Fruit fly (Drosophila melanogaster): Measurements from ENCODE around the gene CG34404.

The CG34404 gene

dm6 chr3R:15342926-15343685 is 24.4 kb downstream of the CG34404 start, which contains the start of gene Nagk (continued):
- TF ChIP-seq Neu2 (GFP tag; optimal IDR thresholded peaks at IDR 0.05; ENCODE audit: borderline replicate concordance) = no peak
- peak; percentile 34 for TF ChIP-seq CG17359 (tag; optimal IDR thresholded peaks at IDR 0.05)
- no peak for TF ChIP-seq CG12236 (GFP tag; optimal IDR thresholded peaks at IDR 0.05)
- TF ChIP-seq CG3407 (GFP tag; optimal IDR thresholded peaks at IDR 0.05) = peak; percentile 32
- TF ChIP-seq CG2129 (GFP tag; IDR thresholded peaks at IDR 0.05; ENCODE audit: partially characterized antibody) = no peak
- peak; percentile 19; the same call in 1 of the 3 replicates for TF ChIP-seq CG34422 (GFP tag; IDR thresholded peaks at IDR 0.05)
- no peak for TF ChIP-seq ara (GFP tag; IDR thresholded peaks at IDR 0.05)
- TF ChIP-seq CHES-1-like (GFP tag; optimal IDR thresholded peaks at IDR 0.05) = peak; percentile 38
- TF ChIP-seq Dll (GFP tag; IDR thresholded peaks at IDR 0.05; ENCODE audit: partially characterized antibody) = no peak
- TF ChIP-seq CG6689 (GFP tag; IDR thresholded peaks at IDR 0.05) = peak; percentile 45; the same call in 1 of the 2 replicates
- TF ChIP-seq Scr (GFP tag; IDR thresholded peaks at IDR 0.05; ENCODE audit: partially characterized antibody) = no peak
- TF ChIP-seq luna (GFP tag; optimal IDR thresholded peaks at IDR 0.05) = no peak
- peak; percentile 68 for TF ChIP-seq Hmr (GFP tag; optimal IDR thresholded peaks at IDR 0.05)
- TF ChIP-seq HLH3B (GFP tag; IDR thresholded peaks at IDR 0.05) = peak; percentile 39
- no peak for TF ChIP-seq fd102C (GFP tag; optimal IDR thresholded peaks at IDR 0.05)
- TF ChIP-seq unc-4 (GFP tag; IDR thresholded peaks at IDR 0.05; ENCODE audit: partially characterized antibody) = no peak
- TF ChIP-seq eve (GFP tag; optimal IDR thresholded peaks at IDR 0.05) = no peak
- no peak for TF ChIP-seq CG4360 (GFP tag; IDR thresholded peaks at IDR 0.05)
- TF ChIP-seq oc (tag; optimal IDR thresholded peaks at IDR 0.05) = no peak
- TF ChIP-seq otp (GFP tag; IDR thresholded peaks at IDR 0.05) = no peak
- TF ChIP-seq CG11456 (GFP tag; IDR thresholded peaks at IDR 0.05) = peak; percentile 61; the same call in 2 of the 3 replicates
- peak; percentile 92 for TF ChIP-seq gcm (GFP tag; optimal IDR thresholded peaks at IDR 0.05)
- TF ChIP-seq CG7372 (GFP tag; IDR thresholded peaks at IDR 0.05) = no peak
- TF ChIP-seq hbn (GFP tag; IDR thresholded peaks at IDR 0.05; ENCODE audit: partially characterized antibody) = no peak
- TF ChIP-seq CG10431 (GFP tag; optimal IDR thresholded peaks at IDR 0.05) = no peak
- no peak for TF ChIP-seq CG18764 (GFP tag; optimal IDR thresholded peaks at IDR 0.05)
- TF ChIP-seq sqz (GFP tag; optimal IDR thresholded peaks at IDR 0.05) = no peak
- peak; percentile 8; the same call in 1 of the 2 replicates for TF ChIP-seq ranshi (GFP tag; IDR thresholded peaks at IDR 0.05)
- TF ChIP-seq Meics (GFP tag; optimal IDR thresholded peaks at IDR 0.05) = peak; percentile 81
- no peak for TF ChIP-seq sens-2 (GFP tag; IDR thresholded peaks at IDR 0.05)
- TF ChIP-seq sim (GFP tag; IDR thresholded peaks at IDR 0.05) = no peak
- TF ChIP-seq CG6254 (GFP tag; optimal IDR thresholded peaks at IDR 0.05) = no peak
- TF ChIP-seq Trl (optimal IDR thresholded peaks at IDR 0.05) = no peak
- peak; percentile 37 for TF ChIP-seq Trl (GFP tag; optimal IDR thresholded peaks at IDR 0.05)
- TF ChIP-seq Mad (GFP tag; optimal IDR thresholded peaks at IDR 0.05) = peak; percentile 36
- 0 out of 2 replicates have a peak, but pooled peaks have one; percentile 22 for TF ChIP-seq rib (GFP tag; IDR thresholded peaks at IDR 0.05)
- peak; percentile 46 for TF ChIP-seq Nf-YB (GFP tag; optimal IDR thresholded peaks at IDR 0.05)
- no peak for TF ChIP-seq eyg (GFP tag; optimal IDR thresholded peaks at IDR 0.05)
- peak; percentile 1 for TF ChIP-seq CG30431 (GFP tag; optimal IDR thresholded peaks at IDR 0.05)
- TF ChIP-seq CG9727 (GFP tag; optimal IDR thresholded peaks at IDR 0.05) = peak; percentile 84
- peak; percentile 40; the same call in 1 of the 2 replicates for TF ChIP-seq amos (GFP tag; IDR thresholded peaks at IDR 0.05; ENCODE audit: partially characterized antibody)
- TF ChIP-seq CG2875 (GFP tag; optimal IDR thresholded peaks at IDR 0.05) = peak; percentile 27
- TF ChIP-seq CG4282 (GFP tag; optimal IDR thresholded peaks at IDR 0.05) = no peak
- TF ChIP-seq cg (GFP tag; optimal IDR thresholded peaks at IDR 0.05) = no peak
- TF ChIP-seq ftz-f1 (GFP tag; optimal IDR thresholded peaks at IDR 0.05) = peak; percentile 34
- TF ChIP-seq CG15073 (GFP tag; optimal IDR thresholded peaks at IDR 0.05) = no peak
- TF ChIP-seq E2f1 (GFP tag; IDR thresholded peaks at IDR 0.05) = 0 out of 2 replicates have a peak, but pooled peaks have one; percentile 35
- peak; percentile 88 for TF ChIP-seq CG17361 (GFP tag; IDR thresholded peaks at IDR 0.05)
- TF ChIP-seq grau (tag; optimal IDR thresholded peaks at IDR 0.05) = peak; percentile 42
